Worm (Caenorhabditis elegans) whole organism, late embryonic: Measurements from ENCODE around the gene fbxb-18.

Experiments used
- ama-1 ChIP-seq: fragments of 150-350 bp; optimal IDR thresholded peaks from 2 replicates; lab custom pipeline; 2014
- ceh-22 ChIP-seq: sonication (generic microtip); optimal IDR thresholded peaks from 2 replicates; lab custom pipeline; 2017; ENCODE audit warnings: missing biosample characterization, missing genetic modification characterization
- elt-2 ChIP-seq: sonication (generic microtip); optimal IDR thresholded peaks from 2 replicates; lab custom pipeline; 2016; ENCODE audit warnings: missing genetic modification reagents, missing genetic modification characterization, missing compliant biosample characterization
- nhr-11 ChIP-seq: fragments of 150-350 bp; optimal IDR thresholded peaks from 2 replicates; lab custom pipeline; 2014; ENCODE audit warnings: missing biosample characterization, missing genetic modification characterization
- rnt-1 ChIP-seq: sonication (generic microtip); optimal IDR thresholded peaks from 2 replicates; lab custom pipeline; 2016; ENCODE audit warnings: missing genetic modification characterization, missing compliant biosample characterization
- ttx-3 ChIP-seq: sonication (generic microtip); optimal IDR thresholded peaks from 2 replicates; lab custom pipeline; 2016; ENCODE audit warnings: missing genetic modification reagents, missing genetic modification characterization, missing compliant biosample characterization
- unc-55 ChIP-seq: sonication (generic microtip); optimal IDR thresholded peaks from 2 replicates; lab custom pipeline; 2017; ENCODE audit warnings: missing biosample characterization, missing genetic modification reagents, missing genetic modification characterization
- unc-86 ChIP-seq: sonication (generic microtip); optimal IDR thresholded peaks from 2 replicates; lab custom pipeline; 2016; ENCODE audit warnings: missing genetic modification characterization, missing compliant biosample characterization

- TF ChIP-seq ama-1 (no peak), nhr-11 (tag; lab: Kevin White, UChicago) (no peak), elt-2 (tag; lab: Kevin White, UChicago) (no peak), unc-86 (tag; lab: Kevin White, UChicago) (no peak), unc-55 (GFP tag; lab: Kevin White, UChicago) (no peak), ttx-3 (tag; lab: Kevin White, UChicago) (no peak), ceh-22 (tag; lab: Kevin White, UChicago) (no peak), rnt-1 (tag; lab: Kevin White, UChicago) (no peak)
Measured at ce11 chrII:1722394-1722793, 33.7 kb upstream of the fbxb-18 start, which contains the start of the genes fbxb-5 and btb-8.
